Fruit fly (Drosophila melanogaster) whole organism, larva: ENCODE data around the gene Polr2A.

ENCODE experiments used
- noc ChIP-seq: fragments of 200-800 bp; sonication (Bioruptor generic); optimal IDR thresholded peaks from 3 replicates; lab custom pipeline; 2019; ENCODE audit warnings: missing biosample characterization, mild to moderate bottlenecking, missing genetic modification characterization, moderate library complexity

The Polr2A gene

DNA sequence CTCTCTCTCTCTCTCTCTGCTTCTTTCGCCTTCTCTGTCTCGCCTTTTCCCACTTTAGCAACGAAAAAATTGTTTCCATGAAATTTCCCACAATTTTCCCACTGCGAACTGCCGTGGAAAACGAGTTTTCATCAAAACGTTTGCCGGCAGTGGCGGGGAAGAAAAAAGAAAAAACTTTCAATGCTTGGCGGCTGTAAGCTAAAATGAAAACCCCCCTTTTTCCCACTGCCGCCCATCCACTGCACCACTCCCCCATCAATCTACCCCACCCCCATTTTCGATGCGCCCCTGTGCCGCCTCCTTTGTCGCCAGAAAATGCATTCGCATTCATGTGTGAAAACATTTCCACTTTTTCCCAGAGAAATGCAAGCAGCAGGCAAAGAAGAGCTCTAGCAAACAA is 38.9 kb downstream of the Polr2A start:
- no peak for TF ChIP-seq noc (tag; lab: Kevin White, UChicago)

DNA sequence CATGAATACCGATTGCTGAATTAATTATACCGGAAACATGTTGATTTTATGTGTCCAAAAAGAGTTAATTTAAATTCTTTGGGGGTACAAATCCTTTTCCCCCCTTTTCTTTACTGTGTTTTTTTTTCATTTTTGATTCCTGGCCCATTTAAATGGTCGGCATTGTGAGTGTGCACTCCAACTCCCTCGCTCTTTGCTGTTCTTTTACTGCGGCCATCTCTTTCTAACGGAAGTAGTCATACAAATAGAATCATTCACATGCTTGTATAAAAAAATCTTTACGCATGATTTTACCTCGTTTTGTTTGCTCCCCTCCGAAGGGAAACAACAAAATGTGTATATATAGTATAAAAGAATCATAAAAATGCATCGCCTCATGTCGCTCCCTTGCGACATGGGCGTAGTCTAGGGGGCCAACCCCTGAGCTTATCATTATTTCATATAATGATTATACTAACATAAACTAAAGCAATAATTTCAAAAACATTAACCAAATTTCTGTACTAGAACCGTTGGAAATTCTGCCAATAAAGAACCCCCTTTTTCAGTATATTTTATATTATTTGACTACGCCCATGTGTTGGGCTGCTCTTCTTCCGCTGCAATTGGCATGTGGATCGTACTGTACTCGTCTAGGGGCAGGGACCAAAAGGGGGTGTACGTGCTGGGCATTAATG is 42.0 kb downstream of the Polr2A start:
- TF ChIP-seq noc (tag; lab: Kevin White, UChicago): no peak

DNA sequence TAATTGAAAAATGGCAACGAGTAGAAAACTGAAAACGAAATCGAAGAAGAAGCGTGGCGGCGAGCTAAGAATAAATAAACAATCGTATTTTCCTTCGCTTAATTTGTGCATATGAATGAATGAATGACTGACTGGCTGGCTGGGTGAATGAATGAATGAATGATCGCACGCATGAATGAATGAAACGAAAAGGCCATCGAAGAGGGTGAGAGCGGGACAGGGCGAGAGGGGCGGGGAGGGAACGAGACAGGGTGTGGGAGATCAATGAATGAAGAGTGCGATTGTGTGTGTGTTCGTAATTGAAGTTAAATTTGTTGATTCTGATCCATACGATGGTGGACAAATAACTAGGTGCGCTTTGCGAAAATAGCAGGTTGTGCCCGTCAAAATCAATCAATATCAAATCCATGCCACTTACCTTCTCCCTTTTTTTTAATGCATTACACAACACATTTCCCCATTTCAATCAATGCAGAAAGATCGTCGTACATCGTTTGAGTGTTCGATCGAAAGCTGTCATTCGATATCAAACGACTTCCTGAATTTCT is 43.0 kb downstream of the Polr2A start:
- no peak for TF ChIP-seq noc (tag; lab: Kevin White, UChicago)

DNA sequence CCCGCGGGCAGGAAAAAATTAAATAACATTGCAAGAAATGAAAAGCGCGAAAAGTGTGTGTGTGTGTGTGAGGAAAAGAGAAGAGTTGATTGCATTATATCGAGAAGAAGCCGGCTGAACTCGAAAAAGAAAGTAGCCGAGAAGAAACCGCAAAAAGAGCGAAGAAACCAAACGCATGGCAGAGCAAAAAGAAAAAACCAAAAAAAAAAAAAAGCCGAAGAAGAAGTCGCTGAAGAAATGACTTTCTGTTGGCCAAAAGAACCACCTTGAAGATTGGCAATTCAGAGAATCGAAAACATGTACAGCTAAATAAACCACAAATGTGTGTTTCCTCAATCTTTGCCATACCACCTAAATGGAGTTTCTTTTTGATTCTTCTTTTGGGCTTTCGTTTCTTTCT is 46.2 kb downstream of the Polr2A start:
- no peak for TF ChIP-seq noc (tag; lab: Kevin White, UChicago)

DNA sequence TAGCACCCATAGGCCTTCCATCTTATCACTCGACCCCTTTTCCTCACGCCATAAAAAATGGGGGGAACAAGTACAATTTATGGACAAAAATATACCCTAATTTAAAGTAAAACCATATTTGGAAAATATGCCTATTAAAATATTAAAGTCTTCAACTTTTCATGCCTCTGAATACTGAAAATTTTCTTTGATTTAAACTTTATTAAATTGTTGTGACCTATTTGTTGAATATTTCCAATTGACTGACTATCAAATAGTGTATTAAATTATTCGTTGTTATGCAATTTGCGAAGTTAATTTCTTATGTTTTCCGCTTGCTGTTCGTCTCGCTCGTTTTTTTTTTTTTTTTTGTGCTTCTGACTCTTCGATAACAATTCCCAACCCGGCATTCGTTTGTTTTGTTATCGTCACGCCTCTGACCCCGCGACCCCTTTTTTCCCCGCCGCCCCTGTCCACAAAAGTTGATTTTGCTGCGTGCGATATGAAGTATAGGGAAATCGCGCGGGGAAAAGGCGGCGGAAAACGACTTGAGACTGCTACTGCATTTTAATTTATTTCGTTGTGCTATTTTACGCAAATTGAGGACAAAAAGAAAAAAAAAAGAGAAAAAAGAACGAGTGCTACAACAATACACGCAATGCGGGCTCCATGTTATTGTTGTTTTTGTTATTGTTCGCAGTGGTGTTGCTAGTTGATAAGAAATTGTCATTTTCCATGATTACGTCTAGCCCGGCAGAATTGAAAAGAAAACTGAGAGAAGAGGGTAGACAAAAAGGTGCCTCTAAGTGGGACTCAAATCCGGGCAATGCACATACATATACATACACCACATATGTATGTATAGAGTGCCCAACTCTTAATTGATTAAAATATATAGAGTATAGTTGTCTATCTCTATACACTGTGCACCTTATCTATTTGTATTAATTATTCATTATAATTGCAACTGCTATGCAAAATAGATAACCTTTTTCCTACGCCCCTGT is 48.3 kb downstream of the Polr2A start:
- TF ChIP-seq noc (tag; lab: Kevin White, UChicago): peak; percentile 25

DNA sequence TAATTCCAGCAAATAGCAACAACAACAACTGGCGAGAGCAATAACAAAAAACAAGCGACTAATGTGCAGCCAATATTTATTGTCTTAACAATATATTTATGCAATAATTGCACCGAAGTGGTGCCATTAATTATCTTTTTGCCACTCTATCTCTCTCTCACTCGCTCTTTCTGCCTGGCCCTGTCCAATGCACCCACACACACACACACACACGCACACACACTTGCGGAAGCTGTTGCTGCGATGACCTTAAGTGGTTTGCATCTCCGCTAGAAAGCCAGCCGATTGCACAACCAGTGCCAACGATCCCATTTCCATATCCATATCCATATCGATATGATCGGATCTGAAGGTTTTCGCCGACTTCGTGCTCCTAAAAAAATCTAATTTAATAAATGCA is 49.9 kb downstream of the Polr2A start:
- no peak for TF ChIP-seq noc (tag; lab: Kevin White, UChicago)

DNA sequence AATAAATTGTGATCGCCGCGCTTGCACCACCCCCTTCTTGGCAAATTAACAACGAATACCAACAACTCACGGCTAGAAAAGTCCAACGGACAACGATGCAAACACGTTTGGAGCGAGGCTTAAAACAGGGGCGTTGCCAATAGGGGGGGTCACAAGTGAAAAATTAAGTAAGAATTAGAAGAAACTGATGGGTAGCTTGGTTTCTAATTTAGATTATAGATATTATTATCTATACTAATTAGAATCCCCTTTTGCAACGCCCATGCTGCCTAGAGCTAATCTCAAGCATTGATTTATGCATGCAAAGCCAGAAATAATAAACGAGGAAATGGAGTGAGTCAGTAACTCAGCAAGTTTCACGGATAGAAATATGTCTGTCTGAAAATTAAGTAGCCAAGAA is 51.7 kb downstream of the Polr2A start:
- peak; percentile 87 for TF ChIP-seq noc (tag; lab: Kevin White, UChicago)

DNA sequence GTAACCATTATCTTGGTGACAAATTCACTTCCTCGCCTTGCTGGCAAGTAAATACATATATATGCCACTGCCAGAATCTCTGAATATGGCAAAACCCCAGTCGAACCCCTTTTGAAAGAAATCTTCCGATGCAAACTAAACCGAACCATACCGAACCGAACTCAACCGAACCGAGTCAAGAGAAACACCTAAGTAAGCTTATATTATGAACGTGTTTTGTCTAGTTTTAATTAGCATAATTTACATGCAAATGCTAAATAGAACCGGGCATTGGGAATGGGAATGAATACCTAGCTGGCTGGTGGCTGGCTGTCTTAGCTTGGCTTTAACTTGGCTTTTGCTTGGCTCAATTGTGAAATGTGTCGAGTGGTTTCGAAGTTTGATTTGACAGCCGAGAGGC is 52.8 kb downstream of the Polr2A start:
- TF ChIP-seq noc (tag; lab: Kevin White, UChicago): no peak

DNA sequence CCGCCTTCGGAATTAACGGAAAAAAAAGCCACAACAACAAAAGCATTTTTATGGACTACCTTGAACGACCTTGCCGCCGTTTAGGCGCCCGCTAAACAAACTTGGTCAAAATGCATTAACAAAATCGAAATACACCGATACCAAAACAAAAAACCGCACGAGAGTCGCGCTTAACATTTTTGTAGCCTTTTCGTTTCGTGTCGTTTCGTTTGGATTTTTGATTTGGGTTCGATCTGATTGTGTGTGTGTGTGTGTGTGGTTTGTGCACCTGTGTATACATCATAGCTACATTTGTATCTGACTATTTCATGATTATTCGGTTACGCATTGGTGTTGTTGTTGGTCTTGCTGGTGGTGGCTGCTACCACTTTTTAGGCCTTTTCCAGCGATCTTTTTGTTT is 54.6 kb downstream of the Polr2A start:
- no peak for TF ChIP-seq noc (tag; lab: Kevin White, UChicago)

DNA sequence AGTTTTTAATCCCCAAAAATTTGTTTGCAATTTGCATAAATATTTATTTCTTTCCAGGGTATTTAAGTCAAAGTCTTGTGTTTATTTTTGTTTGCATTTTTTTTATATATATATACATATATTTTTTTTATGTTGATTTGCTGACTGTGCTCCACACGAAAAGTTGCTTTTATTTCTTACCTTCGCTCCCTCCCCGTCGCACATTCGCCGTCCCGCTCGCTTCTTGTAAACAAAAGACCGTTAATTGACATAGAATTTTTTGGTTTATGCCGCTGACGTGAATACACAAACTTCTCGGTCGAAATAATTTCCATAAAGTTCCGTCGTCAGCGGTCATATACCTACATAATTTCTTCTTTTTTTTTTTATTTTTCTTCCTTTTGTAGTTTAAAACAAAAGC is 57.3 kb downstream of the Polr2A start:
- TF ChIP-seq noc (tag; lab: Kevin White, UChicago): no peak
